Worm (Caenorhabditis elegans): Measurements from ENCODE around the gene R10E9.3.

The R10E9.3 gene

DNA sequence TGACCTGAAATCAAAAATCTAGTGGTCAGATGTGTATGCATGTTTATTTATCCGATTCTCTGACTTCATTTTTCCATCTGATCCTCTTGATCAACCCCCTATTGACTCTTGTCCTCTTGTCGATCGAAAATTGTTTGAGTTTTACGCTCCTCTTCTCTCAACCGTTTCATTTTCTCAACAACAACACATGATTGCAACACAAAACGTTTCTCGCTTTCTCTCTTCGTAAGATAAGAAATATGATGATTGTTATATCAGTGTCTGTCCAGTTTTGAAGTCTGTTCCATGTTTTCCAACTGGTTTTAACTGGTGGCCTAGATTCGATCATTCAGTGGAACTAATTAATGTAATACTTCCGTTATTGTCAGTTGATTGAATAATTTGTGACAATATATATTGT is 8.0 kb upstream of the R10E9.3 start (continued):
- TF ChIP-seq nhr-76 (tag; optimal IDR thresholded peaks at IDR 0.05) = no peak
- no peak for TF ChIP-seq ceh-20 (GFP tag; IDR thresholded peaks at IDR 0.05)
- TF ChIP-seq tag-97 (GFP tag; IDR thresholded peaks at IDR 0.05) = no peak
- peak in 1 of 2 experiments; percentile 32 for TF ChIP-seq lsy-2 (tag; optimal IDR thresholded peaks at IDR 0.05)
- TF ChIP-seq dpl-1 (GFP tag; optimal IDR thresholded peaks at IDR 0.05) = no peak
- TF ChIP-seq F10B5.3 (tag; optimal IDR thresholded peaks at IDR 0.05) = no peak
- TF ChIP-seq mdl-1 (tag; optimal IDR thresholded peaks at IDR 0.05) = peak in 1 of 2 experiments; percentile 75
- TF ChIP-seq duxl-1 (tag; optimal IDR thresholded peaks at IDR 0.05; ENCODE audit: poor library complexity) = no peak
- peak; percentile 46 for TF ChIP-seq aha-1 (tag)
- no peak for TF ChIP-seq set-16 (GFP tag; IDR thresholded peaks at IDR 0.05)
- no peak for TF ChIP-seq saeg-2 (GFP tag; IDR thresholded peaks at IDR 0.05)
- TF ChIP-seq nhr-41 (GFP tag; IDR thresholded peaks at IDR 0.05) = no peak

DNA sequence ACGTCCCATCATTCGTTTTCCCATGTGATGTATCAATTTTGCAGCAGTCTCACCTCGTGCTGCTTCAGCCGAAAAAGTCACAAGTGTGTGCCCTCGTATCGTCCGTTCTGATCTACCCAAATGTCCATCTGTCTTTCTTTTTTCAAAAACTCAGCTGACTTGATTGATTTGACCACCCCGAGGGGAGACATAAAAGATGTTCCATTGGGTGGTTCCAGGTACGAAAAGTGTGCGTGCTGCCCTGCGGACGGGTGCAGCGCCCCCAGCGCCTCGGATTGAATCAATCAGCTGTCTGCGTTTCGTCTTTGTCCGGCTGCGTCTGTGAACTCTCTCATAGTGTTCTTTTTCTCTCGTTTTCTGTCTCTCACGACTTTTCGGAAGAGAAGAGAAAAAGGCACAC is 6.8 kb upstream of the R10E9.3 start:
- TF ChIP-seq daf-16 (GFP tag; optimal IDR thresholded peaks at IDR 0.05) = no peak
- TF ChIP-seq daf-16 (tag; optimal IDR thresholded peaks at IDR 0.05) = peak; percentile 34
- TF ChIP-seq aha-1 (tag) = peak; percentile 92
- peak; percentile 36 for TF ChIP-seq nhr-102 (tag; optimal IDR thresholded peaks at IDR 0.05)
- no peak for TF ChIP-seq dpl-1 (GFP tag; optimal IDR thresholded peaks at IDR 0.05)
- peak; percentile 96 for TF ChIP-seq hlh-30 (tag; optimal IDR thresholded peaks at IDR 0.05; ENCODE audit: insufficient read depth)
- peak; percentile 24 for TF ChIP-seq nhr-6 (tag; optimal IDR thresholded peaks at IDR 0.05)
- no peak for TF ChIP-seq lin-38 (GFP tag; IDR thresholded peaks at IDR 0.05)
- TF ChIP-seq mep-1 (tag; optimal IDR thresholded peaks at IDR 0.05) = peak; percentile 56
- 0 out of 2 replicates have a peak, but pooled peaks have one; percentile 48 for TF ChIP-seq mdt-29 (GFP tag; IDR thresholded peaks at IDR 0.05)
- TF ChIP-seq ZK546.5 (tag; optimal IDR thresholded peaks at IDR 0.05) = no peak
- peak in 1 of 2 experiments; percentile 100 for TF ChIP-seq unc-62 (GFP tag; optimal IDR thresholded peaks at IDR 0.05 in 1 of 2)
- no peak for TF ChIP-seq unc-62 (tag; optimal IDR thresholded peaks at IDR 0.05)
- TF ChIP-seq zip-11 (GFP tag; IDR thresholded peaks at IDR 0.05) = no peak
- no peak for TF ChIP-seq saeg-2 (GFP tag; IDR thresholded peaks at IDR 0.05)
- peak; percentile 43 for TF ChIP-seq nhr-11 (tag; optimal IDR thresholded peaks at IDR 0.05)
- no peak for TF ChIP-seq snpc-1.2 (GFP tag; IDR thresholded peaks at IDR 0.05)
- no peak for TF ChIP-seq gei-8 (GFP tag; optimal IDR thresholded peaks at IDR 0.05)
- 0 out of 4 replicates have a peak, but pooled peaks of 1 of the 2 experiments have one; percentile 49 for TF ChIP-seq madf-5 (GFP tag; IDR thresholded peaks at IDR 0.05)
- peak; percentile 63 for TF ChIP-seq lin-39 (tag; optimal IDR thresholded peaks at IDR 0.05)
- 0 out of 2 replicates have a peak, but pooled peaks have one; percentile 33 for TF ChIP-seq madf-9 (GFP tag; conservative IDR thresholded peaks at IDR 0.05)
- TF ChIP-seq mxl-3 (GFP tag; optimal IDR thresholded peaks at IDR 0.05) = peak; percentile 75
- TF ChIP-seq hlh-11 (tag; optimal IDR thresholded peaks at IDR 0.05) = peak; percentile 93
- no peak for TF ChIP-seq egl-27 (tag; optimal IDR thresholded peaks at IDR 0.05)
- peak; percentile 81 for TF ChIP-seq ceh-20 (GFP tag; IDR thresholded peaks at IDR 0.05)
- peak; percentile 69 for TF ChIP-seq dmd-6 (GFP tag; IDR thresholded peaks at IDR 0.05)
- peak; percentile 47; the same call in 1 of the 2 replicates for TF ChIP-seq ctbp-1 (GFP tag; IDR thresholded peaks at IDR 0.05)
- peak; percentile 1 to 65 for TF ChIP-seq lsy-2 (tag; optimal IDR thresholded peaks at IDR 0.05)
- TF ChIP-seq cey-2 (tag; optimal IDR thresholded peaks at IDR 0.05; ENCODE audit: borderline replicate concordance, insufficient read depth) = peak; percentile 25
- peak; percentile 57 for TF ChIP-seq nhr-77 (tag; optimal IDR thresholded peaks at IDR 0.05)
- TF ChIP-seq nhr-48 (tag; optimal IDR thresholded peaks at IDR 0.05) = peak; percentile 93
- TF ChIP-seq dmd-8 (GFP tag; IDR thresholded peaks at IDR 0.05) = no peak
- TF ChIP-seq rbr-2 (tag; optimal IDR thresholded peaks at IDR 0.05) = peak; percentile 20
- peak; percentile 70 for TF ChIP-seq nhr-28 (tag; optimal IDR thresholded peaks at IDR 0.05)
- TF ChIP-seq mdl-1 (tag; optimal IDR thresholded peaks at IDR 0.05) = peak; percentile 42 to 87
- no peak for TF ChIP-seq fkh-10 (GFP tag; optimal IDR thresholded peaks at IDR 0.05)
- TF ChIP-seq ceh-32 (tag; optimal IDR thresholded peaks at IDR 0.05; ENCODE audit: poor library complexity) = no peak
- TF ChIP-seq ceh-28 (tag; optimal IDR thresholded peaks at IDR 0.05) = peak; percentile 2
- TF ChIP-seq Y75B8A.6 (GFP tag; IDR thresholded peaks at IDR 0.05) = no peak
- TF ChIP-seq dve-1 (tag; optimal IDR thresholded peaks at IDR 0.05; ENCODE audit: insufficient read depth) = peak; percentile 72
- TF ChIP-seq F37D6.2 (tag; optimal IDR thresholded peaks at IDR 0.05) = peak; percentile 9
- peak; percentile 74; the same call in 1 of the 2 replicates for TF ChIP-seq set-16 (GFP tag; IDR thresholded peaks at IDR 0.05)
- peak in 1 of 2 experiments; percentile 80 for TF ChIP-seq hif-1 (tag; optimal IDR thresholded peaks at IDR 0.05)

All from whole organism, L4 larva.